Fruit fly (Drosophila melanogaster) whole organism, embryonic: ENCODE data around the gene Ir7g.

Experiments
- Awh ChIP-seq: fragments of 200-800 bp; sonication (Bioruptor generic); IDR thresholded peaks from 2 replicates; pipeline ENCODE4, ENCODE4 v1.3.6; 2022; ENCODE audit warnings: missing biosample characterization, missing genetic modification characterization
- BEAF-32 ChIP-seq: fragments of 200-800 bp; sonication (Bioruptor generic); optimal IDR thresholded peaks from 3 replicates; lab custom pipeline; 2017; ENCODE audit warnings: missing biosample characterization, missing genetic modification characterization, mild to moderate bottlenecking, moderate library complexity, missing genetic modification reagents
- Side ChIP-seq: fragments of 200-800 bp; sonication (Bioruptor generic); optimal IDR thresholded peaks from 2 replicates; lab custom pipeline; 2016; ENCODE audit warnings: missing biosample characterization, missing genetic modification characterization
- Usf ChIP-seq: fragments of 200-800 bp; sonication (Bioruptor generic); optimal IDR thresholded peaks from 2 replicates; lab custom pipeline; 2017; ENCODE audit warnings: missing genotype, missing biosample characterization, missing genetic modification characterization
- ase ChIP-seq: fragments of 200-800 bp; sonication (Bioruptor generic); IDR thresholded peaks from 3 replicates; pipeline ENCODE4 v1.3.6; 2022; ENCODE audit warnings: missing biosample characterization, missing genetic modification characterization
- repo ChIP-seq: fragments of 200-800 bp; sonication (Bioruptor generic); optimal IDR thresholded peaks from 2 replicates; lab custom pipeline; 2016; ENCODE audit warnings: missing biosample characterization, missing genetic modification characterization

DNA sequence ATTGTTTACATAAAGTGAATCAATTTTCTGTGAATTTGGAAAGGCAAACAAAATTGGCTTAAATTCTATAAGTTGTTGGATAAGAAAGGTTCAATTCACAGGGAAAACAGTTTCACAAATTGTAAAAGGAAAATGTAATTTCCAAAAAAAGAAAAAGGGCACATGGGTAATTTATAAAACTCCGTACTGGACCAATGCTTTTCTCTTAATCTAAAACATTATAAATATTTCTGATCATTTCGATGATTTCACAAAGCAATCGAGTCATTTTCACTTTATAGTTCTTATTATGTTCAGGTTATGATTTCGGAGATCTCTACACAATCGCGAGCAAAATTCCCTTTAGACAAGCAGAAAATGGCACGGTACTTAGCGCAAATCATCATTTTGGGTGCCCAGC lies 26.6 kb upstream of the Ir7g start, which contains the start of gene CG1409:
- TF ChIP-seq Awh (GFP tag; lab: Robert Waterston, UW), result no peak
- TF ChIP-seq Usf (GFP tag; lab: Kevin White, UChicago), result no peak
- TF ChIP-seq BEAF-32 (GFP tag; lab: Kevin White, UChicago), result no peak
- no peak for TF ChIP-seq repo (GFP tag; lab: Kevin White, UChicago)
- no peak for TF ChIP-seq ase (GFP tag; lab: Robert Waterston, UW)
- no peak for TF ChIP-seq Side
